Fruit fly (Drosophila melanogaster): Measurements from ENCODE around the gene Mi-2.

The Mi-2 gene

dm6 chr3L:19873488-19873887, 36.5 kb downstream of the Mi-2 start:
- no peak for TF ChIP-seq CG14860 (GFP tag; IDR thresholded peaks at IDR 0.05; ENCODE audit: partially characterized antibody)
- TF ChIP-seq nom (GFP tag; optimal IDR thresholded peaks at IDR 0.05) = no peak
- TF ChIP-seq rib (GFP tag; IDR thresholded peaks at IDR 0.05) = no peak
- TF ChIP-seq Ets65A (GFP tag) = peak; percentile 42

dm6 chr3L:19872465-19872883, 37.5 kb downstream of the Mi-2 start:
- TF ChIP-seq GATAe (GFP tag; conservative IDR thresholded peaks at IDR 0.05) (peak; percentile 58), ttk (GFP tag; IDR thresholded peaks at IDR 0.05) (no peak), CG13894 (tag; optimal IDR thresholded peaks at IDR 0.05) (no peak), cad (GFP tag; optimal IDR thresholded peaks at IDR 0.05) (no peak), Gsc (GFP tag; IDR thresholded peaks at IDR 0.05) (no peak), CG10543 (GFP tag; optimal IDR thresholded peaks at IDR 0.05) (peak; percentile 71), twi (tag; optimal IDR thresholded peaks at IDR 0.05) (no peak), CG2199 (GFP tag; IDR thresholded peaks at IDR 0.05) (0 out of 3 replicates have a peak, but pooled peaks have one; percentile 49), ro (GFP tag; IDR thresholded peaks at IDR 0.05) (no peak), lov (optimal IDR thresholded peaks at IDR 0.05) (no peak), lov (GFP tag; IDR thresholded peaks at IDR 0.05) (0 out of 3 replicates have a peak, but pooled peaks have one; percentile 23), Dbx (GFP tag; IDR thresholded peaks at IDR 0.05) (no peak), CG16779 (GFP tag; IDR thresholded peaks at IDR 0.05) (peak; percentile 18; the same call in 1 of the 2 replicates), CG32767 (GFP tag; IDR thresholded peaks at IDR 0.05) (no peak), CG34422 (GFP tag; IDR thresholded peaks at IDR 0.05) (no peak), CG17385 (GFP tag; optimal IDR thresholded peaks at IDR 0.05) (no peak), slbo (GFP tag; IDR thresholded peaks at IDR 0.05) (no peak), CG2875 (GFP tag; optimal IDR thresholded peaks at IDR 0.05) (no peak), fu2 (GFP tag; optimal IDR thresholded peaks at IDR 0.05) (no peak), CG9817 (tag; optimal IDR thresholded peaks at IDR 0.05) (no peak), CG7745 (tag; optimal IDR thresholded peaks at IDR 0.05) (no peak), PHDP (tag; optimal IDR thresholded peaks at IDR 0.05) (no peak), E2f2 (GFP tag; IDR thresholded peaks at IDR 0.05) (no peak), NfI (GFP tag; optimal IDR thresholded peaks at IDR 0.05) (no peak), D (optimal IDR thresholded peaks at IDR 0.05) (no peak), D (GFP tag; optimal IDR thresholded peaks at IDR 0.05) (no peak), Scr (GFP tag; IDR thresholded peaks at IDR 0.05; ENCODE audit: partially characterized antibody) (no peak), Dfd (GFP tag; optimal IDR thresholded peaks at IDR 0.05) (no peak), nau (GFP tag; optimal IDR thresholded peaks at IDR 0.05) (no peak), sug (tag; optimal IDR thresholded peaks at IDR 0.05) (peak; percentile 88), CG13624 (GFP tag; optimal IDR thresholded peaks at IDR 0.05) (no peak), row (GFP tag; IDR thresholded peaks at IDR 0.05) (no peak), abd-A (tag; optimal IDR thresholded peaks at IDR 0.05) (no peak), cas (GFP tag; IDR thresholded peaks at IDR 0.05) (no peak), CG12219 (GFP tag; optimal IDR thresholded peaks at IDR 0.05) (no peak), CG11695 (GFP tag; IDR thresholded peaks at IDR 0.05) (no peak), wek (GFP tag; optimal IDR thresholded peaks at IDR 0.05) (no peak), croc (GFP tag; conservative IDR thresholded peaks at IDR 0.05) (no peak), CoRest (tag; optimal IDR thresholded peaks at IDR 0.05) (no peak), CkIIα-i1 (GFP tag; IDR thresholded peaks at IDR 0.05) (no peak), CG7987 (GFP tag; optimal IDR thresholded peaks at IDR 0.05) (peak; percentile 52), CG4360 (GFP tag; IDR thresholded peaks at IDR 0.05) (peak; percentile 31; the same call in 1 of the 2 replicates), CG30020 (tag; optimal IDR thresholded peaks at IDR 0.05) (no peak), CG10267 (tag; optimal IDR thresholded peaks at IDR 0.05) (no peak), Abd-B (GFP tag; optimal IDR thresholded peaks at IDR 0.05) (no peak), CG7556 (GFP tag; optimal IDR thresholded peaks at IDR 0.05) (no peak), Hand (GFP tag; optimal IDR thresholded peaks at IDR 0.05) (no peak)

All from whole organism, embryonic.